Worm (Caenorhabditis elegans): Measurements from ENCODE around the gene gst-28.

- TF ChIP-seq flt-1 (GFP tag; IDR thresholded peaks at IDR 0.05) (no peak), ama-1 (optimal IDR thresholded peaks at IDR 0.05) (no peak), hnd-1 (tag; optimal IDR thresholded peaks at IDR 0.05) (no peak), ceh-13 (GFP tag; optimal IDR thresholded peaks at IDR 0.05) (no peak), hmg-4 (GFP tag; optimal IDR thresholded peaks at IDR 0.05) (no peak), ets-7 (tag; optimal IDR thresholded peaks at IDR 0.05) (no peak)
These were observed 45.0 kb upstream of the gst-28 start for ce11 chrII:15212260-15212914.

Data from whole organism, early embryonic.